Worm (Caenorhabditis elegans): ENCODE measurements around the gene Y43F4B.10.

Y43F4B.10 gene

ce11 chrIII:13268856-13269255, 45.0 kb upstream of the Y43F4B.10 start, which contains the start of gene cpf-2 (continued):
- TF ChIP-seq nfya-1 (tag; optimal IDR thresholded peaks at IDR 0.05; ENCODE audit: insufficient read depth) (peak; percentile 75), nhr-43 (tag; optimal IDR thresholded peaks at IDR 0.05; ENCODE audit: poor library complexity, severe bottlenecking) (peak; percentile 79), fkh-2 (tag; optimal IDR thresholded peaks at IDR 0.05) (no peak), nhr-67 (tag; optimal IDR thresholded peaks at IDR 0.05) (no peak), unc-62 (GFP tag; optimal IDR thresholded peaks at IDR 0.05) (no peak)

DNA sequence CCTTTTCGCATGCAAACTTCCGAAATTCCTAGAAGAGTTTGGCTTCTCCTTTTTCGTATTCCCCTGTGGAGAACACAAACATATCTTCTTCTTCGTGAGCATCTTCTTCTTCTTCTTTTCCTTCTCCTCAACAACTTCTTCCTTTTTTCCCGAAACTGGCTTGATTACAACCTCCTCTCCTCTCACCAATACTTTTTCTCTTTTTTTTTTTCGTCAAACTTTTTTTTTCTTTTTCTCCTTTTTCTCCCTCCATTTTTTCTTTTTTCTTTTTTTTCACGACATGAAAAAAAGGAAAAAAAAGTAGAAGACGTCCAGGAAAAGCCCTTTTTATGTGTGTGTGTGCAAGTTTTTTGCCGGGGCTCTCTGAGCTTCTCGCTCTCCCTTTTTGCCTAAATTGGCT, 43.0 kb upstream of the Y43F4B.10 start:
- no peak for TF ChIP-seq fos-1 (tag; optimal IDR thresholded peaks at IDR 0.05)
- peak; percentile 23 for TF ChIP-seq lin-39 (tag; optimal IDR thresholded peaks at IDR 0.05)
- TF ChIP-seq fkh-10 (GFP tag; optimal IDR thresholded peaks at IDR 0.05) = peak; percentile 62
- peak; percentile 64 for TF ChIP-seq nfya-1 (tag; optimal IDR thresholded peaks at IDR 0.05; ENCODE audit: insufficient read depth)

ce11 chrIII:13272227-13272626, 41.6 kb upstream of the Y43F4B.10 start:
- TF ChIP-seq nhr-77 (tag; optimal IDR thresholded peaks at IDR 0.05) (no peak), R02D3.7 (tag; optimal IDR thresholded peaks at IDR 0.05) (no peak), ZK546.5 (tag; optimal IDR thresholded peaks at IDR 0.05) (no peak), jun-1 (tag; optimal IDR thresholded peaks at IDR 0.05) (no peak), lsy-12 (tag; optimal IDR thresholded peaks at IDR 0.05) (no peak), nhr-11 (tag; optimal IDR thresholded peaks at IDR 0.05) (no peak), unc-39 (tag; optimal IDR thresholded peaks at IDR 0.05) (no peak), ceh-16 (tag; optimal IDR thresholded peaks at IDR 0.05) (no peak), lin-39 (tag; optimal IDR thresholded peaks at IDR 0.05) (no peak), nhr-76 (tag; optimal IDR thresholded peaks at IDR 0.05) (no peak), fkh-2 (tag; optimal IDR thresholded peaks at IDR 0.05) (no peak), egl-5 (tag; optimal IDR thresholded peaks at IDR 0.05) (no peak), mdl-1 (tag; optimal IDR thresholded peaks at IDR 0.05) (no peak), elt-2 (tag; optimal IDR thresholded peaks at IDR 0.05) (no peak), aly-2 (tag; optimal IDR thresholded peaks at IDR 0.05) (no peak), pqm-1 (tag; optimal IDR thresholded peaks at IDR 0.05) (no peak), nfya-1 (tag; optimal IDR thresholded peaks at IDR 0.05; ENCODE audit: insufficient read depth) (no peak), fos-1 (tag; optimal IDR thresholded peaks at IDR 0.05) (no peak)

DNA sequence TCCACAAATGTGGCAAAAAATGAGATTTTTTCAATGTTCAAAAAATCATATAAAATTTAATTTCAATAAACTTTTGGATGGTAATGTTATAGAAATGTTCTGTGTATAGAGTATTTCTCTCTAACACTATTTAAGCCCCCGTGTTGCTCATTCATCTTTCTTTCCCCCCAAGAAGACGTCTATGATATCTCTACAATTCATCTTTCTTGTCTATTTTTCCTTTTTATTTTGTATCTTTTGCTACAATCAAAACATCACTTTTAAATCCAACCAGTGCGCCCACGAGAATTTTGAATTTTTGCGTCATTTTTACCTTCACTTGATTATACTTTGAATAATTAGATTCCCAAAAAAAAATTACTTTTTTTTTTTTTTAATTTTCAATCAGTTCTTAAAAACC, 41.1 kb upstream of the Y43F4B.10 start:
- TF ChIP-seq elt-1 (tag; optimal IDR thresholded peaks at IDR 0.05) = peak; percentile 88
- TF ChIP-seq daf-12 (tag; optimal IDR thresholded peaks at IDR 0.05) = no peak

DNA sequence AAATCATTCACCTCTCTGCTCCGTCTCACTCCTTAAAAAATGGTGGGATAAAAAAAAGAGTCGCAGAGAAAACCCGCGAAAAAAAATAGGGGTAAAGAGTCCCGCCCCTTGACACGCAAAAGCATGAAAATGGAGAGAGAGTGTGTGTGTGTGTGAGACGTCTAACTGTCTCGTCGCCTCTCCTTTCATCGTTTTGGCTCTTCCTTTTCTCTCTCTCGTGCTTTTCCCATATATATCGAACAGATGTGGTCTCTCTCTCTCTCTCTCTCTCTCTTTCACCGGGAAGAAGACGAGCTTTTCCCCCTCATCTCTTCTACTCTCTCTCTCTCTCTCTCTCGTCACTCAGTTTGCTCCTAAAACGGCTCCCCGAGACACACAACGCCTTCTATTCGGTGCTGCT, 38.1 kb upstream of the Y43F4B.10 start:
- TF ChIP-seq ceh-9 (tag; optimal IDR thresholded peaks at IDR 0.05) (no peak), nhr-25 (tag; optimal IDR thresholded peaks at IDR 0.05) (no peak), snpc-4 (tag; optimal IDR thresholded peaks at IDR 0.05) (peak; percentile 43), lin-15B (tag; optimal IDR thresholded peaks at IDR 0.05) (peak; percentile 32), ceh-82 (tag; optimal IDR thresholded peaks at IDR 0.05) (no peak), daf-12 (tag; optimal IDR thresholded peaks at IDR 0.05) (no peak), skn-1 (tag; optimal IDR thresholded peaks at IDR 0.05) (peak; percentile 69), unc-39 (tag; optimal IDR thresholded peaks at IDR 0.05) (no peak), tbx-2 (tag; optimal IDR thresholded peaks at IDR 0.05) (peak; percentile 58), nhr-28 (tag; optimal IDR thresholded peaks at IDR 0.05) (no peak), nhr-237 (tag; optimal IDR thresholded peaks at IDR 0.05) (no peak), fos-1 (tag; optimal IDR thresholded peaks at IDR 0.05) (no peak), zag-1 (tag; optimal IDR thresholded peaks at IDR 0.05) (no peak), elt-3 (tag; optimal IDR thresholded peaks at IDR 0.05) (no peak), sea-2 (GFP tag; optimal IDR thresholded peaks at IDR 0.05) (no peak), ama-1 (optimal IDR thresholded peaks at IDR 0.05) (no peak), nhr-67 (tag; optimal IDR thresholded peaks at IDR 0.05) (no peak), ztf-11 (tag; optimal IDR thresholded peaks at IDR 0.05) (no peak), jun-1 (tag; optimal IDR thresholded peaks at IDR 0.05) (peak; percentile 37), mdl-1 (tag; optimal IDR thresholded peaks at IDR 0.05) (peak; percentile 27), lin-39 (tag; optimal IDR thresholded peaks at IDR 0.05) (peak; percentile 90), aly-2 (tag; optimal IDR thresholded peaks at IDR 0.05) (no peak), nhr-77 (tag; optimal IDR thresholded peaks at IDR 0.05) (no peak), lsy-12 (tag; optimal IDR thresholded peaks at IDR 0.05) (peak; percentile 58), pqm-1 (tag; optimal IDR thresholded peaks at IDR 0.05) (peak; percentile 53), hmg-11 (tag; optimal IDR thresholded peaks at IDR 0.05) (peak; percentile 94), nhr-23 (tag; optimal IDR thresholded peaks at IDR 0.05) (no peak), ceh-28 (tag; optimal IDR thresholded peaks at IDR 0.05) (peak; percentile 55), nhr-43 (tag; optimal IDR thresholded peaks at IDR 0.05; ENCODE audit: poor library complexity, severe bottlenecking) (no peak), unc-62 (GFP tag; optimal IDR thresholded peaks at IDR 0.05) (peak; percentile 50), ZK546.5 (tag; optimal IDR thresholded peaks at IDR 0.05) (no peak), pha-4 (tag; optimal IDR thresholded peaks at IDR 0.05) (peak; percentile 27), elt-2 (tag; optimal IDR thresholded peaks at IDR 0.05) (peak; percentile 48), R02D3.7 (tag; optimal IDR thresholded peaks at IDR 0.05) (peak; percentile 32), ceh-16 (tag; optimal IDR thresholded peaks at IDR 0.05) (no peak), mml-1 (tag; optimal IDR thresholded peaks at IDR 0.05) (no peak), egl-27 (tag; optimal IDR thresholded peaks at IDR 0.05) (no peak)
